Fruit fly (Drosophila melanogaster) whole organism, wandering third instar larva: ENCODE data around the gene Nup153.

Experiments
- GATAd ChIP-seq: sonication (Bioruptor generic); optimal IDR thresholded peaks from 2 replicates; lab custom pipeline; 2016; ENCODE audit warnings: missing biosample characterization, missing genetic modification characterization
- HLH106 ChIP-seq: fragments of 200-800 bp; optimal IDR thresholded peaks from 3 replicates; lab custom pipeline; 2019; ENCODE audit warnings: missing biosample characterization, mild to moderate bottlenecking, missing genetic modification characterization, moderate library complexity
- Hr78 ChIP-seq: fragments of >200 bp; optimal IDR thresholded peaks from 2 replicates; lab custom pipeline; 2017; ENCODE audit warnings: missing biosample characterization, missing genetic modification characterization
- Mio ChIP-seq: sonication (Bioruptor generic); optimal IDR thresholded peaks from 2 replicates; lab custom pipeline; 2016; ENCODE audit warnings: missing biosample characterization, missing genetic modification characterization
- Myc ChIP-seq: fragments of >200 bp; optimal IDR thresholded peaks from 2 replicates; lab custom pipeline; 2017
- OdsH ChIP-seq: fragments of 200-800 bp; sonication (Bioruptor generic); optimal IDR thresholded peaks from 2 replicates; lab custom pipeline; 2016; ENCODE audit warnings: missing biosample characterization, mild to moderate bottlenecking, missing genetic modification characterization
- br ChIP-seq: fragments of 200-800 bp; sonication (Bioruptor generic); optimal IDR thresholded peaks from 2 replicates; lab custom pipeline; 2016; ENCODE audit warnings: missing biosample characterization, missing genetic modification characterization
- h ChIP-seq: fragments of 200-800 bp; sonication (Bioruptor generic); optimal IDR thresholded peaks from 3 replicates; lab custom pipeline; 2016; ENCODE audit warnings: missing biosample characterization, mild to moderate bottlenecking, missing genetic modification characterization
- psq ChIP-seq: fragments of 200-800 bp; sonication (Bioruptor generic); optimal IDR thresholded peaks from 3 replicates; lab custom pipeline; 2017; ENCODE audit warnings: missing biosample characterization, mild to moderate bottlenecking, missing genetic modification characterization, moderate library complexity
- sv ChIP-seq: fragments of 200-800 bp; sonication (Bioruptor generic); optimal IDR thresholded peaks from 3 replicates; lab custom pipeline; 2016; ENCODE audit warnings: missing biosample characterization, missing genetic modification characterization
- tai ChIP-seq: sonication (Bioruptor generic); optimal IDR thresholded peaks from 2 replicates; lab custom pipeline; 2016; ENCODE audit warnings: missing biosample characterization, missing genetic modification characterization
- usp ChIP-seq: fragments of >200 bp; optimal IDR thresholded peaks from 2 replicates; lab custom pipeline; 2017; ENCODE audit warnings: missing biosample characterization, missing genetic modification characterization

dm6 chrX:16552968-16553417 lies 46.0 kb upstream of the Nup153 start:
- no peak for TF ChIP-seq br (GFP tag; lab: Kevin White, UChicago)
- TF ChIP-seq HLH106 (tag; lab: Kevin White, UChicago), result no peak
- TF ChIP-seq sv (GFP tag; lab: Kevin White, UChicago), result no peak
- TF ChIP-seq Hr78 (GFP tag; lab: Kevin White, UChicago), result no peak
- TF ChIP-seq GATAd, result no peak
- TF ChIP-seq tai (GFP tag; lab: Kevin White, UChicago), result no peak
- TF ChIP-seq psq (GFP tag; lab: Kevin White, UChicago), result peak; percentile 83
- TF ChIP-seq Myc, result no peak
- TF ChIP-seq Mio (GFP tag; lab: Kevin White, UChicago), result no peak
- no peak for TF ChIP-seq OdsH (GFP tag; lab: Kevin White, UChicago)
- TF ChIP-seq h (GFP tag; lab: Kevin White, UChicago), result no peak
- no peak for TF ChIP-seq usp (GFP tag; lab: Kevin White, UChicago)
